Worm (Caenorhabditis elegans) whole organism, mixed stage, embryonic: ENCODE results near the gene clec-173.

Source experiments
- cnd-1 ChIP-seq: fragments of 200-800 bp; sonication (Bioruptor generic); optimal IDR thresholded peaks from 2 replicates; lab custom pipeline; 2018; ENCODE audit warnings: mild to moderate bottlenecking, missing genetic modification characterization, missing compliant biosample characterization
- elt-1 ChIP-seq: sonication (generic microtip); optimal IDR thresholded peaks from 2 replicates; lab custom pipeline; 2017; ENCODE audit warnings: missing genetic modification characterization, mild to moderate bottlenecking, missing compliant biosample characterization, antibody characterized with exemption, moderate library complexity, borderline replicate concordance; ENCODE audit not compliant: insufficient read depth
- nhr-76 ChIP-seq: sonication (generic microtip); optimal IDR thresholded peaks from 2 replicates; lab custom pipeline; 2017; ENCODE audit warnings: missing biosample characterization, missing genetic modification characterization
- ztf-11 ChIP-seq: fragments of 150-350 bp; optimal IDR thresholded peaks from 2 replicates; lab custom pipeline; 2014; ENCODE audit warnings: missing biosample characterization, missing genetic modification characterization

ce11 chrIV:3273295-3273694 lies 5.8 kb upstream of the clec-173 start, which contains the start of gene T26C12.3:
- no peak for TF ChIP-seq nhr-76 (tag; lab: Kevin White, UChicago)
- no peak for TF ChIP-seq ztf-11 (tag; lab: Kevin White, UChicago)
- no peak for TF ChIP-seq elt-1 (tag; lab: Kevin White, UChicago)
- no peak for TF ChIP-seq cnd-1 (tag; lab: Kevin White, UChicago)
